Worm (Caenorhabditis elegans) whole organism, L2 larva: ENCODE data around the gene trpp-3.

Source experiments
- C34F6.9 ChIP-seq: fragments of 150-350 bp; optimal IDR thresholded peaks from 2 replicates; lab custom pipeline; 2014; ENCODE audit warnings: missing biosample characterization, missing genetic modification characterization
- F13H6.1 ChIP-seq: sonication (generic microtip); optimal IDR thresholded peaks from 2 replicates; lab custom pipeline; 2016; ENCODE audit warnings: missing genetic modification characterization, missing compliant biosample characterization
- R02D3.7 ChIP-seq: fragments of 150-350 bp; optimal IDR thresholded peaks from 2 replicates; lab custom pipeline; 2014; ENCODE audit warnings: missing biosample characterization, missing genetic modification characterization
- Y55F3AM.14 ChIP-seq: fragments of 200-800 bp; sonication (Bioruptor generic); optimal IDR thresholded peaks from 2 replicates; lab custom pipeline; 2018; ENCODE audit warnings: mild to moderate bottlenecking, missing genetic modification characterization, missing compliant biosample characterization
- ZK546.5 ChIP-seq: sonication (generic microtip); optimal IDR thresholded peaks from 2 replicates; lab custom pipeline; 2017; ENCODE audit warnings: missing biosample characterization, missing genetic modification characterization
- alr-1 ChIP-seq: fragments of 150-350 bp; optimal IDR thresholded peaks from 2 replicates; lab custom pipeline; 2014; ENCODE audit warnings: missing biosample characterization, missing genetic modification characterization
- aly-2 ChIP-seq: fragments of 150-350 bp; optimal IDR thresholded peaks from 2 replicates; lab custom pipeline; 2014; ENCODE audit warnings: missing biosample characterization, missing genetic modification characterization
- ama-1 ChIP-seq: fragments of 150-350 bp; optimal IDR thresholded peaks from 2 replicates; lab custom pipeline; 2018; ENCODE audit warnings: inconsistent platforms
- blmp-1 ChIP-seq: sonication (generic microtip); optimal IDR thresholded peaks from 2 replicates; lab custom pipeline; 2017; ENCODE audit warnings: missing genetic modification characterization, mild to moderate bottlenecking, missing compliant biosample characterization, antibody characterized with exemption, moderate library complexity; ENCODE audit not compliant: insufficient read depth
- ceh-16 ChIP-seq: fragments of 150-350 bp; optimal IDR thresholded peaks from 2 replicates; lab custom pipeline; 2014; ENCODE audit warnings: missing biosample characterization, missing genetic modification characterization
- crh-2 ChIP-seq: sonication (generic microtip); optimal IDR thresholded peaks from 2 replicates; lab custom pipeline; 2017; ENCODE audit warnings: missing biosample characterization, missing genetic modification characterization
- dmd-4 ChIP-seq: sonication (generic microtip); optimal IDR thresholded peaks from 2 replicates; lab custom pipeline; 2017; ENCODE audit warnings: missing biosample characterization, missing genetic modification characterization
- egl-27 ChIP-seq: sonication (generic microtip); optimal IDR thresholded peaks from 3 replicates; lab custom pipeline; 2017; ENCODE audit warnings: missing biosample characterization, missing genetic modification reagents, missing genetic modification characterization
- elt-3 ChIP-seq: sonication (generic microtip); optimal IDR thresholded peaks from 2 replicates; lab custom pipeline; 2017; ENCODE audit warnings: missing biosample characterization, missing genetic modification characterization
- fos-1 ChIP-seq: fragments of 150-350 bp; optimal IDR thresholded peaks from 2 replicates; lab custom pipeline; 2014; ENCODE audit warnings: missing biosample characterization, missing genetic modification characterization
- gmeb-1 ChIP-seq: fragments of 150-350 bp; optimal IDR thresholded peaks from 2 replicates; lab custom pipeline; 2014; ENCODE audit warnings: missing biosample characterization, missing genetic modification characterization
- lin-13 ChIP-seq: fragments of 150-350 bp; optimal IDR thresholded peaks from 2 replicates; lab custom pipeline; 2014; ENCODE audit warnings: missing biosample characterization, missing genetic modification reagents, missing genetic modification characterization
- lin-39 ChIP-seq: fragments of 150-350 bp; optimal IDR thresholded peaks from 2 replicates; lab custom pipeline; 2014; ENCODE audit warnings: missing biosample characterization, missing genetic modification reagents, missing genetic modification characterization
- lsy-2 ChIP-seq, 2 experiments: fragments of 150-350 bp in 1 of 2; sonication (generic microtip) in 1 of 2; optimal IDR thresholded peaks; 2 replicates each; lab custom pipeline; 2014 to 2017; ENCODE audit warnings: missing biosample characterization in 2 of 2, missing genetic modification characterization in 2 of 2
- mab-5 ChIP-seq: fragments of 150-350 bp; optimal IDR thresholded peaks from 2 replicates; lab custom pipeline; 2014; ENCODE audit warnings: missing biosample characterization, missing genetic modification characterization
- mbf-1 ChIP-seq: sonication (generic microtip); optimal IDR thresholded peaks from 2 replicates; lab custom pipeline; 2017; ENCODE audit warnings: missing biosample characterization, missing genetic modification characterization
- mdl-1 ChIP-seq, 2 experiments: fragments of 150-350 bp in 1 of 2; sonication (generic microtip) in 1 of 2; optimal IDR thresholded peaks; 2 replicates each; lab custom pipeline; 2017; ENCODE audit warnings: missing biosample characterization in 2 of 2, missing genetic modification characterization in 2 of 2
- nhr-10 ChIP-seq: sonication (generic microtip); optimal IDR thresholded peaks from 2 replicates; lab custom pipeline; 2017; ENCODE audit warnings: missing biosample characterization, missing genetic modification characterization
- nhr-11 ChIP-seq: fragments of 150-350 bp; optimal IDR thresholded peaks from 2 replicates; lab custom pipeline; 2014; ENCODE audit warnings: missing biosample characterization, missing genetic modification characterization
- nhr-12 ChIP-seq: fragments of 150-350 bp; optimal IDR thresholded peaks from 2 replicates; lab custom pipeline; 2014; ENCODE audit warnings: missing biosample characterization, missing genetic modification characterization
- nhr-129 ChIP-seq: fragments of 150-350 bp; optimal IDR thresholded peaks from 2 replicates; lab custom pipeline; 2014; ENCODE audit warnings: missing biosample characterization, missing genetic modification characterization
- nhr-21 ChIP-seq: fragments of 150-350 bp; optimal IDR thresholded peaks from 2 replicates; lab custom pipeline; 2014; ENCODE audit warnings: missing biosample characterization, missing genetic modification characterization
- nhr-23 ChIP-seq: fragments of 150-350 bp; optimal IDR thresholded peaks from 2 replicates; lab custom pipeline; 2014; ENCODE audit warnings: missing biosample characterization, missing genetic modification reagents, missing genetic modification characterization
- nhr-237 ChIP-seq: fragments of 150-350 bp; optimal IDR thresholded peaks from 2 replicates; lab custom pipeline; 2014; ENCODE audit warnings: missing biosample characterization, missing genetic modification characterization
- nhr-25 ChIP-seq: fragments of 150-350 bp; sonication (generic microtip); optimal IDR thresholded peaks from 3 replicates; lab custom pipeline; 2014; ENCODE audit warnings: missing biosample characterization, missing genetic modification characterization
- nhr-6 ChIP-seq: fragments of 150-350 bp; optimal IDR thresholded peaks from 2 replicates; lab custom pipeline; 2014; ENCODE audit warnings: missing biosample characterization, missing genetic modification characterization
- peb-1 ChIP-seq: fragments of 150-350 bp; optimal IDR thresholded peaks from 2 replicates; lab custom pipeline; 2014; ENCODE audit warnings: missing biosample characterization, missing genetic modification characterization
- sem-4 ChIP-seq: fragments of 150-350 bp; optimal IDR thresholded peaks from 2 replicates; lab custom pipeline; 2014; ENCODE audit warnings: missing biosample characterization, missing genetic modification reagents, missing genetic modification characterization
- sma-3 ChIP-seq: sonication (generic microtip); optimal IDR thresholded peaks from 2 replicates; lab custom pipeline; 2016; ENCODE audit warnings: missing genetic modification reagents, missing genetic modification characterization, missing compliant biosample characterization
- snpc-4 ChIP-seq: fragments of 150-350 bp; optimal IDR thresholded peaks from 2 replicates; lab custom pipeline; 2014; ENCODE audit warnings: missing biosample characterization, missing genetic modification characterization
- unc-39 ChIP-seq: fragments of 150-350 bp; optimal IDR thresholded peaks from 2 replicates; lab custom pipeline; 2014; ENCODE audit warnings: missing biosample characterization, missing genetic modification characterization
- unc-55 ChIP-seq: fragments of 150-350 bp; sonication (generic microtip); optimal IDR thresholded peaks from 3 replicates; lab custom pipeline; 2014; ENCODE audit warnings: missing biosample characterization, missing genetic modification reagents, missing genetic modification characterization
- unc-62 ChIP-seq: fragments of 150-350 bp; optimal IDR thresholded peaks from 2 replicates; lab custom pipeline; 2014; ENCODE audit warnings: missing biosample characterization, missing genetic modification reagents, missing genetic modification characterization
- zag-1 ChIP-seq: fragments of 150-350 bp; optimal IDR thresholded peaks from 2 replicates; lab custom pipeline; 2014; ENCODE audit warnings: missing biosample characterization, missing genetic modification characterization
- ztf-1 ChIP-seq: fragments of 200-800 bp; sonication (Bioruptor generic); conservative IDR thresholded peaks from 2 replicates; pipeline ENCODE4 v1.3.6; 2022; ENCODE audit warnings: missing genetic modification characterization, missing compliant biosample characterization
- ztf-11 ChIP-seq: sonication (generic microtip); optimal IDR thresholded peaks from 2 replicates; lab custom pipeline; 2017; ENCODE audit warnings: missing biosample characterization, missing genetic modification characterization
- ztf-4 ChIP-seq: fragments of 150-350 bp; optimal IDR thresholded peaks from 2 replicates; lab custom pipeline; 2014; ENCODE audit warnings: missing biosample characterization, missing genetic modification characterization

The trpp-3 gene

DNA sequence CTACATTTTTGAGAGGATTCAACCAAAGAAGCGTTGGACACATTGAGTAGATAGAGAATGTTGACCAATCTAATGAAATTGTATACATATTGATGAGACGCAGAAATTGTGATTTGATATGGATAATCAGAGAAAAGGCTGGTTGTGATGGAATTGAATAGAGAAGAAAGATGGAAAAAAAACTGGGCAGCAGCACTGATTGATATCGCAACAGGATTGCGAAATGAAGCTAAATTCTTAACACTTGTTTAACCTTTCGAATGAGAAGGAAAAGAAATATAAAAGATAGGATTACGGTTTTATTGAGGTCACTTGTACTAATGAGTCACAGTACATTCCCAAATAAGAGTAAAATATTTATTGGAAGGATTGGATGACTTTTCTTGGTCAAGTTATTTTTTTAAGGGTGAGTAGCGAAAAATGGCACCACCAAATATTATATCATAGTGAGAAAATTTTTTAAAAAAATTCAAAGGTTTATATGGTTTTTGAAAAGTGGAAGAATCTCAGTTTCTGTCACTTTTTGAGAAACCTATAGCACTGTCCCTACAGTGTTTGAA lies 23.1 kb upstream of the trpp-3 start (continued):
- TF ChIP-seq crh-2 (tag; lab: Kevin White, UChicago): no peak
- no peak for TF ChIP-seq alr-1
- TF ChIP-seq fos-1 (tag; lab: Kevin White, UChicago): peak; percentile 71
- no peak for TF ChIP-seq blmp-1 (tag; lab: Kevin White, UChicago)
- TF ChIP-seq nhr-10: no peak
- no peak for TF ChIP-seq nhr-12 (tag; lab: Kevin White, UChicago)
- no peak for TF ChIP-seq snpc-4 (tag; lab: Kevin White, UChicago)
- TF ChIP-seq nhr-25 (tag; lab: Kevin White, UChicago): no peak

DNA sequence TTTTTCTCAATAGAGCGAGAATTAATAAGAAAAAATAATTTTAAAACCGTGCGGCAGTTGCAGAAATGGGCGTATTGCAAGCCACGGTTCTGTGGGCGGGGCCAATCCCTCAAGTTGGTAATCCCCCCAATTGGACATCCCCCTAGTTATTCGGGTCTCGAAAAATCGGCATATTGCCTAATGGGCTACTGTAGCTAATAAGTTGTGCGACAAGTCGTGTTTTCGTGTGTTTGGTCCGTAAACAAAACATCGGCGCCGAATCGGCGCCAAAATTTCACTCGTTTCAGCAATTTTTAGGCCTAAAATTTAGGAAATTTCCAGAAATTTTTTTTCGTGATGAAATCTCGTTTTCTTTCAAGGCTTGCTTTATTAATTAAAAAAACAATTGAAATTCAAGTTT lies 21.0 kb upstream of the trpp-3 start:
- TF ChIP-seq Y55F3AM.14 (GFP tag; lab: Kevin White, UChicago): no peak

DNA sequence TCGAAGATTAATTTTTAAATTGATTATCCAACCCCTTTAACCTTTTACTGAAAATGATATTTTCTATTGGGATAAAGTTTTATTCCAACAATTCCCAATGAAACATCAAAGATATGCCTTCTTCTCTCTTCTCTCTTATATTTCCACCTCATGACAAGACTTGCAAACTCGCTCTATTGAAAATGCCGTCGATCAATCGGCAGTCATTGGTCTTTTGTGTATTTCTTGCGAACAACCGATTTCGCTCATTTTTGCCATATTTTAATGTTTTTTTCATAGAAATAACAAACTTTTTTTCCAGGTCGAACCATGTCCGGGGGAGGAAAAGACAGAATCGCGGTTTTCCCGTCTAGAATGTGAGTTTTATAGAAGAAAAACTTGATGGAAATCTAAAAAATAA lies 17.6 kb upstream of the trpp-3 start, which contains the start of gene vha-14:
TSS of gene vha-14 (plus strand) at position 302 of the 400 bp plus-strand sequence.
- peak; percentile 4 for TF ChIP-seq sma-3 (GFP tag; lab: Kevin White, UChicago)
- TF ChIP-seq R02D3.7 (tag; lab: Kevin White, UChicago): no peak
- no peak for TF ChIP-seq nhr-12 (tag; lab: Kevin White, UChicago)
- TF ChIP-seq nhr-11 (tag; lab: Kevin White, UChicago): no peak
- peak; percentile 64 for TF ChIP-seq unc-55
- TF ChIP-seq dmd-4 (tag; lab: Kevin White, UChicago): no peak
- no peak for TF ChIP-seq blmp-1 (tag; lab: Kevin White, UChicago)
- TF ChIP-seq egl-27 (tag; lab: Kevin White, UChicago): no peak
- no peak for TF ChIP-seq mbf-1
- TF ChIP-seq gmeb-1 (tag; lab: Kevin White, UChicago): no peak
- no peak for TF ChIP-seq ceh-16 (tag; lab: Kevin White, UChicago)
- TF ChIP-seq lin-13 (GFP tag; lab: Kevin White, UChicago): no peak
- TF ChIP-seq lsy-2 (tag; optimal IDR thresholded peaks at IDR 0.05; lab: Kevin White, UChicago): peak in 1 of 2 experiments; percentile 71
- TF ChIP-seq sem-4: no peak
- peak; percentile 60 for TF ChIP-seq fos-1 (tag; lab: Kevin White, UChicago)
- TF ChIP-seq nhr-129 (tag; lab: Kevin White, UChicago): peak; percentile 74
- TF ChIP-seq nhr-21 (tag; lab: Kevin White, UChicago): peak; percentile 9
- TF ChIP-seq zag-1 (tag; lab: Kevin White, UChicago): no peak
- TF ChIP-seq ztf-1: no peak
- no peak for TF ChIP-seq alr-1
- no peak for TF ChIP-seq F13H6.1 (tag; lab: Kevin White, UChicago)
- TF ChIP-seq ztf-4 (tag; lab: Kevin White, UChicago): peak; percentile 20
- peak; percentile 9 for TF ChIP-seq nhr-25 (tag; lab: Kevin White, UChicago)
- TF ChIP-seq C34F6.9 (tag; lab: Kevin White, UChicago): peak; percentile 81
- peak; percentile 20 for TF ChIP-seq ama-1 (lab: Kevin White, UChicago)
- TF ChIP-seq elt-3 (tag; lab: Kevin White, UChicago): no peak
- peak; percentile 31 for TF ChIP-seq snpc-4 (tag; lab: Kevin White, UChicago)
- peak; percentile 87 for TF ChIP-seq crh-2 (tag; lab: Kevin White, UChicago)
- TF ChIP-seq unc-39: no peak

DNA sequence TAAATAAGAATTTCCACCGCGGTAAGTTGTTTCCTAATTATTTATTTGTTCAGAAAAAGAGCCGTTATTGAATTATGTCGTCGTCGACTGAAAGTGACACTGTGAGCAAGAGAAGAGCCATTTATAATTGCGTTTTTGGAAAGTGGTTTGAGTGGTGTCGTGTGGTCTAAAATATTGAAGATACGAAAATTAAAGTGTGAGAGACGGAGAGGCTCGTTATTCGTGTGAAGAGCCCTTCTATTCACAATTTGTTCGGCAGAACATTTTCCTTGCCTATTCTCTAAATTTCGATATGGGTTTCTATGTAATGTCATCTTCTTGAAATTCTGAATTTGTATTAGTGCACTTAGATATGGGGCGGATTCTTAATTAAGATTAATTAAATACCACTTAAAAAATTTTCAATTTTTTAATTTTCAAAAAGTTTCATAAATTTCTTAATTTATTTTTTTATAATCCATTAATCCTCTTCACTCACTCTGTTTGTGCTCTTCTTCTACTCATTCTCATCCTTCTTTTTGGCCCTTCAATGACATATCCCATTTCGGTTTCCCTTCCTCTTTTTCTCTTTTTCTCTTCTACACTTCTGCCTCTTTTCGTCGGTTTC lies 15.5 kb upstream of the trpp-3 start:
- TF ChIP-seq aly-2 (tag; lab: Kevin White, UChicago) (no peak), gmeb-1 (tag; lab: Kevin White, UChicago) (peak; percentile 4), nhr-237 (tag; lab: Kevin White, UChicago) (no peak), dmd-4 (tag; lab: Kevin White, UChicago) (no peak), nhr-21 (tag; lab: Kevin White, UChicago) (no peak), ztf-11 (tag; lab: Kevin White, UChicago) (no peak), lin-13 (GFP tag; lab: Kevin White, UChicago) (peak; percentile 23), egl-27 (tag; lab: Kevin White, UChicago) (no peak), nhr-6 (tag; lab: Kevin White, UChicago) (peak; percentile 42), peb-1 (no peak), lin-39 (no peak), unc-62 (GFP tag; lab: Kevin White, UChicago) (no peak), sma-3 (GFP tag; lab: Kevin White, UChicago) (no peak), nhr-25 (tag; lab: Kevin White, UChicago) (peak; percentile 53), R02D3.7 (tag; lab: Kevin White, UChicago) (no peak), nhr-12 (tag; lab: Kevin White, UChicago) (no peak), ztf-4 (tag; lab: Kevin White, UChicago) (peak; percentile 23), nhr-10 (no peak), nhr-23 (tag; lab: Kevin White, UChicago) (no peak), Y55F3AM.14 (GFP tag; lab: Kevin White, UChicago) (no peak), blmp-1 (tag; lab: Kevin White, UChicago) (no peak), alr-1 (no peak), ceh-16 (tag; lab: Kevin White, UChicago) (no peak), unc-55 (peak; percentile 38), mab-5 (tag; lab: Kevin White, UChicago) (no peak), nhr-11 (tag; lab: Kevin White, UChicago) (no peak), mdl-1 (tag; optimal IDR thresholded peaks at IDR 0.05; lab: Kevin White, UChicago) (no peak), nhr-129 (tag; lab: Kevin White, UChicago) (no peak), C34F6.9 (tag; lab: Kevin White, UChicago) (peak; percentile 36), zag-1 (tag; lab: Kevin White, UChicago) (peak; percentile 29), ZK546.5 (tag; lab: Kevin White, UChicago) (no peak), crh-2 (tag; lab: Kevin White, UChicago) (peak; percentile 30), lsy-2 (tag; optimal IDR thresholded peaks at IDR 0.05; lab: Kevin White, UChicago) (peak in 1 of 2 experiments; percentile 42)
